Fruit fly (Drosophila melanogaster) whole organism, prepupa: ENCODE data around the gene CG18754.
A peak's percentile ranks its signal among the peaks of the same experiment; 100 is the strongest.

Source experiments
- Blimp-1 ChIP-seq: fragments of 200-800 bp; sonication (Bioruptor generic); optimal IDR thresholded peaks from 3 replicates; lab custom pipeline; 2017; ENCODE audit warnings: missing biosample characterization, missing genetic modification characterization, mild to moderate bottlenecking, moderate library complexity, missing genetic modification reagents
- CG11294 ChIP-seq: fragments of 200-800 bp; sonication (Bioruptor generic); IDR thresholded peaks from 2 replicates; pipeline ENCODE4 v1.3.6; 2022; ENCODE audit warnings: missing biosample characterization, missing genetic modification characterization
- CG11762 ChIP-seq: fragments of 200-800 bp; sonication (Bioruptor generic); optimal IDR thresholded peaks from 3 replicates; lab custom pipeline; 2016; ENCODE audit warnings: missing biosample characterization, missing genetic modification characterization; ENCODE audit not compliant: insufficient read depth
- CG11902 ChIP-seq: fragments of 200-800 bp; sonication (Bioruptor generic); optimal IDR thresholded peaks from 3 replicates; lab custom pipeline; 2016; ENCODE audit warnings: missing biosample characterization, missing genetic modification characterization
- CG15336 ChIP-seq: fragments of 200-800 bp; sonication (Bioruptor generic); IDR thresholded peaks from 2 replicates; pipeline ENCODE4 v1.3.6; 2022; ENCODE audit warnings: missing biosample characterization, missing genetic modification characterization
- CG1621 ChIP-seq: fragments of 200-800 bp; sonication (Bioruptor generic); optimal IDR thresholded peaks from 3 replicates; lab custom pipeline; 2018; ENCODE audit warnings: missing biosample characterization, mild to moderate bottlenecking, missing genetic modification characterization
- CG16779 ChIP-seq: fragments of 200-800 bp; sonication (Bioruptor generic); optimal IDR thresholded peaks from 3 replicates; lab custom pipeline; 2017; ENCODE audit warnings: missing biosample characterization, mild to moderate bottlenecking, missing genetic modification characterization
- CG3032 ChIP-seq: fragments of 200-800 bp; optimal IDR thresholded peaks from 2 replicates; lab custom pipeline; 2019; ENCODE audit warnings: missing biosample characterization, mild to moderate bottlenecking, missing genetic modification characterization, moderate library complexity
- CG31627 ChIP-seq: fragments of 200-800 bp; sonication (Bioruptor generic); optimal IDR thresholded peaks from 3 replicates; lab custom pipeline; 2016; ENCODE audit warnings: missing biosample characterization, missing genetic modification characterization
- CG32006 ChIP-seq: fragments of 200-800 bp; sonication (Bioruptor generic); optimal IDR thresholded peaks from 3 replicates; lab custom pipeline; 2017; ENCODE audit warnings: missing biosample characterization, mild to moderate bottlenecking, missing genetic modification characterization
- CG34406 ChIP-seq: fragments of 200-800 bp; sonication (Bioruptor generic); optimal IDR thresholded peaks from 3 replicates; lab custom pipeline; 2016; ENCODE audit warnings: missing biosample characterization, missing genetic modification characterization
- CG4318 ChIP-seq: fragments of 200-800 bp; sonication (Bioruptor generic); optimal IDR thresholded peaks from 3 replicates; lab custom pipeline; 2017; ENCODE audit warnings: missing biosample characterization, mild to moderate bottlenecking, missing genetic modification characterization
- CG6163 ChIP-seq: fragments of 200-800 bp; sonication (Bioruptor generic); IDR thresholded peaks from 3 replicates; pipeline ENCODE4 v1.3.6; 2022; ENCODE audit warnings: missing biosample characterization, missing genetic modification characterization
- CG6808 ChIP-seq: fragments of 200-800 bp; sonication (Bioruptor generic); optimal IDR thresholded peaks from 3 replicates; lab custom pipeline; 2017; ENCODE audit warnings: missing biosample characterization, missing genetic modification characterization, mild to moderate bottlenecking, moderate library complexity, missing genetic modification reagents
- CG6854 ChIP-seq: fragments of 200-800 bp; sonication (Bioruptor generic); optimal IDR thresholded peaks from 2 replicates; lab custom pipeline; 2017; ENCODE audit warnings: missing biosample characterization, mild to moderate bottlenecking, missing genetic modification characterization
- CG7368 ChIP-seq: fragments of 200-800 bp; sonication (Bioruptor generic); optimal IDR thresholded peaks from 3 replicates; lab custom pipeline; 2016; ENCODE audit warnings: missing biosample characterization, missing genetic modification characterization
- CG8632 ChIP-seq: fragments of 200-800 bp; sonication (Bioruptor generic); optimal IDR thresholded peaks from 3 replicates; lab custom pipeline; 2016; ENCODE audit warnings: missing biosample characterization, missing genetic modification characterization
- Ets96B ChIP-seq: fragments of 200-800 bp; optimal IDR thresholded peaks from 2 replicates; lab custom pipeline; 2019; ENCODE audit warnings: missing biosample characterization, mild to moderate bottlenecking, missing genetic modification characterization, moderate library complexity
- Gug ChIP-seq: fragments of 200-800 bp; sonication (Bioruptor generic); IDR thresholded peaks from 2 replicates; pipeline ENCODE4 v1.3.6; 2022; ENCODE audit warnings: missing biosample characterization, missing genetic modification characterization
- Hr39 ChIP-seq: fragments of 200-800 bp; sonication (Bioruptor generic); optimal IDR thresholded peaks from 2 replicates; lab custom pipeline; 2016; ENCODE audit warnings: missing biosample characterization, missing genetic modification characterization
- Hr4 ChIP-seq: fragments of 200-800 bp; sonication (Bioruptor generic); optimal IDR thresholded peaks from 3 replicates; lab custom pipeline; 2016; ENCODE audit warnings: missing biosample characterization, missing genetic modification characterization
- Lpt ChIP-seq: fragments of 200-800 bp; sonication (Bioruptor generic); optimal IDR thresholded peaks from 3 replicates; lab custom pipeline; 2016; ENCODE audit warnings: missing biosample characterization, missing genetic modification characterization
- Met ChIP-seq: fragments of 200-800 bp; sonication (Bioruptor generic); optimal IDR thresholded peaks from 3 replicates; lab custom pipeline; 2016; ENCODE audit warnings: missing biosample characterization, missing genetic modification characterization
- OdsH ChIP-seq: fragments of 200-800 bp; sonication (Bioruptor generic); optimal IDR thresholded peaks from 3 replicates; lab custom pipeline; 2016; ENCODE audit warnings: missing biosample characterization, missing genetic modification characterization
- Sox102F ChIP-seq: fragments of 200-800 bp; sonication (Bioruptor generic); optimal IDR thresholded peaks from 2 replicates; lab custom pipeline; 2016; ENCODE audit warnings: missing biosample characterization, mild to moderate bottlenecking, missing genetic modification characterization
- Sox15 ChIP-seq: fragments of 200-800 bp; sonication (Bioruptor generic); optimal IDR thresholded peaks from 3 replicates; lab custom pipeline; 2016; ENCODE audit warnings: missing biosample characterization, missing genetic modification characterization
- acj6 ChIP-seq: fragments of 200-800 bp; sonication (Bioruptor generic); optimal IDR thresholded peaks from 3 replicates; lab custom pipeline; 2016; ENCODE audit warnings: missing biosample characterization, missing genetic modification characterization
- cyc ChIP-seq: fragments of 200-800 bp; sonication (Bioruptor generic); optimal IDR thresholded peaks from 3 replicates; lab custom pipeline; 2016; ENCODE audit warnings: missing biosample characterization, missing genetic modification characterization
- dac ChIP-seq: fragments of 200-800 bp; sonication (Bioruptor generic); optimal IDR thresholded peaks from 2 replicates; lab custom pipeline; 2017; ENCODE audit warnings: missing biosample characterization, mild to moderate bottlenecking, missing genetic modification characterization
- dsx ChIP-seq: fragments of 200-800 bp; optimal IDR thresholded peaks from 3 replicates; lab custom pipeline; 2019; ENCODE audit warnings: missing biosample characterization, mild to moderate bottlenecking, missing genetic modification characterization, moderate library complexity; ENCODE audit not compliant: poor library complexity, severe bottlenecking
- eg ChIP-seq: fragments of 200-800 bp; sonication (Bioruptor generic); IDR thresholded peaks from 3 replicates; pipeline ENCODE4 v1.3.6; 2022; ENCODE audit warnings: missing biosample characterization, missing genetic modification characterization
- fd59A ChIP-seq: fragments of 200-800 bp; sonication (Bioruptor generic); optimal IDR thresholded peaks from 2 replicates; lab custom pipeline; 2017; ENCODE audit warnings: missing biosample characterization, mild to moderate bottlenecking, missing genetic modification characterization, missing genetic modification reagents
- fkh ChIP-seq: fragments of 200-800 bp; sonication (Bioruptor generic); optimal IDR thresholded peaks from 3 replicates; lab custom pipeline; 2017; ENCODE audit warnings: missing biosample characterization, mild to moderate bottlenecking, missing genetic modification characterization, moderate library complexity
- lz ChIP-seq: fragments of 200-800 bp; sonication (Bioruptor generic); optimal IDR thresholded peaks from 3 replicates; lab custom pipeline; 2016; ENCODE audit warnings: missing biosample characterization, missing genetic modification characterization
- net ChIP-seq: fragments of 200-800 bp; sonication (Bioruptor generic); optimal IDR thresholded peaks from 3 replicates; lab custom pipeline; 2016; ENCODE audit warnings: missing biosample characterization, missing genetic modification characterization
- salr ChIP-seq, 2 experiments: fragments of 200-800 bp; sonication (Bioruptor generic); optimal IDR thresholded peaks; 3 replicates each; lab custom pipeline; 2016 to 2018; ENCODE audit warnings: missing biosample characterization in 2 of 2, missing genetic modification characterization in 2 of 2, mild to moderate bottlenecking in 1 of 2
- spab ChIP-seq: fragments of 200-800 bp; sonication (Bioruptor generic); optimal IDR thresholded peaks from 2 replicates; lab custom pipeline; 2017; ENCODE audit warnings: missing biosample characterization, mild to moderate bottlenecking, missing genetic modification characterization, missing genetic modification reagents
- ss ChIP-seq, 2 experiments: fragments of 200-800 bp; sonication (Bioruptor generic); optimal IDR thresholded peaks; 2 replicates in 1 of 2; 3 replicates in 1 of 2; lab custom pipeline; 2017 to 2018; ENCODE audit warnings: mild to moderate bottlenecking in 2 of 2, missing biosample characterization in 2 of 2, missing genetic modification characterization in 2 of 2, moderate library complexity in 1 of 2
- svp ChIP-seq: fragments of 200-800 bp; sonication (Bioruptor generic); peaks from one replicate; lab custom pipeline; 2016; ENCODE audit warnings: missing biosample characterization, missing genetic modification characterization
- topi ChIP-seq: fragments of 200-800 bp; sonication (Bioruptor generic); optimal IDR thresholded peaks from 3 replicates; lab custom pipeline; 2016; ENCODE audit warnings: missing biosample characterization, missing genetic modification characterization
- vri ChIP-seq: fragments of 200-800 bp; sonication (Bioruptor generic); optimal IDR thresholded peaks from 3 replicates; lab custom pipeline; 2016; ENCODE audit warnings: missing biosample characterization, mild to moderate bottlenecking, missing genetic modification characterization

The CG18754 gene

dm6 chr3R:23726740-23727139 lies 42.9 kb downstream of the CG18754 start (continued):
- TF ChIP-seq OdsH (peak; percentile 76), CG31627 (GFP tag; lab: Kevin White, UChicago) (peak; percentile 58), CG8632 (peak; percentile 53), Met (GFP tag; lab: Kevin White, UChicago) (peak; percentile 68), CG1621 (tag; lab: Kevin White, UChicago) (peak; percentile 16), CG16779 (tag; lab: Kevin White, UChicago) (peak; percentile 4), Lpt (GFP tag; lab: Kevin White, UChicago) (peak; percentile 47), Blimp-1 (no peak), CG4318 (GFP tag; lab: Kevin White, UChicago) (peak; percentile 33), Ets96B (tag; lab: Kevin White, UChicago) (peak; percentile 62), salr (GFP tag; optimal IDR thresholded peaks at IDR 0.05; lab: Kevin White, UChicago) (peak in 1 of 2 experiments; percentile 70), cyc (peak; percentile 52), CG3032 (peak; percentile 54), vri (GFP tag; lab: Kevin White, UChicago) (peak; percentile 50), CG7368 (peak; percentile 46), dsx (peak; percentile 47), ss (GFP tag; optimal IDR thresholded peaks at IDR 0.05; lab: Kevin White, UChicago) (peak in 1 of 2 experiments; percentile 49), CG11294 (GFP tag; lab: Robert Waterston, UW) (peak; percentile 70), Hr4 (peak; percentile 80), Sox102F (GFP tag; lab: Kevin White, UChicago) (peak; percentile 69), CG6163 (peak; percentile 78), CG15336 (peak; percentile 85), CG11902 (GFP tag; lab: Kevin White, UChicago) (peak; percentile 33), svp (GFP tag; lab: Kevin White, UChicago) (peak; percentile 84), Hr39 (peak; percentile 65), CG34406 (GFP tag; lab: Kevin White, UChicago) (peak; percentile 61), eg (peak; percentile 86), CG6854 (no peak), spab (GFP tag; lab: Kevin White, UChicago) (peak; percentile 23), fkh (GFP tag; lab: Kevin White, UChicago) (peak; percentile 54), CG32006 (GFP tag; lab: Kevin White, UChicago) (peak; percentile 84), acj6 (GFP tag; lab: Kevin White, UChicago) (peak; percentile 63), fd59A (peak; percentile 20), dac (peak; percentile 8)

DNA sequence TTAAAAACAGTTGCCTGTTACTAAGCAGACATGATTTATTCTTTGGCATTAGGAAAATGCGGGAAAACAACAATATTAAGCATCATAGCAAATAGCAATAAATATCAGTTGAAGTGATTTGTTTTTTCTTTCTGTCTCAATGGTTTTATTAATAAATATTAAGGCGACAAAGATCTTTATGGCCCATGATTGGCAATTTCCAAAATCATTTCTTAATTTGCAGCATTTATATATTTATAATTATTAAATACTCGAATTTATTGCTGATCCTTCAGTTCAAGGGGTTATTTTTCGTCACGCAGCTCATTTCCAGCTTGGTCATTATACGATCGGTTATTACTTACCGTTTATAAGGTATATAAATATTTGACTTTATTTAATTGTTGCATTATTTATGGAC lies 43.8 kb downstream of the CG18754 start:
- TF ChIP-seq CG32006 (GFP tag; lab: Kevin White, UChicago) (no peak), CG6163 (no peak), topi (GFP tag; lab: Kevin White, UChicago) (no peak), Lpt (GFP tag; lab: Kevin White, UChicago) (no peak), Gug (GFP tag; lab: Robert Waterston, UW) (no peak), acj6 (GFP tag; lab: Kevin White, UChicago) (no peak), CG31627 (GFP tag; lab: Kevin White, UChicago) (no peak), CG15336 (no peak), CG6808 (no peak), CG1621 (tag; lab: Kevin White, UChicago) (no peak), Sox15 (no peak), lz (GFP tag; lab: Kevin White, UChicago) (no peak), net (GFP tag; lab: Kevin White, UChicago) (no peak), CG11762 (no peak)
- TF ChIP-seq, all 60 proteins: peak for 0
